Fruit fly (Drosophila melanogaster) S2 (cell line): ENCODE results near the gene CkIalpha.

Source experiments
- CG8478 ChIP-seq: fragments of >200 bp; optimal IDR thresholded peaks from 2 replicates; lab custom pipeline; 2018
- CTCF ChIP-seq, 2 experiments: fragments of >200 bp; optimal IDR thresholded peaks; 2 replicates each; lab custom pipeline; 2018

DNA sequence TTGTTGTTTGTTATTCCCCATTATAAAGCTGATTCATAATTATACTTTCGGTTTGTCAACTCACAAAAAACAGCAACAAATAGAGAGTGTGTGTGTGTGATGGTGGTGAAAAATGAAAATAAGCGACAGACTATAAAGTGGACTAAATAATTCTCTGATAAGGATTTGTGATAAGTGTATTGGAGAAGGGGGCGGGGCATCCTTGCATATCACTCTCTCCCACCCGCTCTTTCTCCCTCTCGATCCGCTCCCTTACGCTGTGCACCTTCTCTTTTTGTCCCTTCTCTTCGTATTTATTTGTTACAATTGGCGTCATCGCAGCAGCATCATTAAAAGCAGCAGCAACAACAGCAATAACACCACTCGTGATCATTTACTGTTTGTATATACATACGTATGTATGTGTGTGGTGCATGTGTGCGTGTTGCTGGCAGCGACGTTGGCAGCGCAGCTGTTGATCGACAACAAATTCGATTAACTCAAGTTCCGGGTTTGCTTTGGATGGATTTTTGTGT, 8.1 kb downstream of the CkIalpha start:
- no peak for TF ChIP-seq CG8478
- TF ChIP-seq CTCF (optimal IDR thresholded peaks at IDR 0.05; lab: Kevin White, UChicago), result no peak
